Worm (Caenorhabditis elegans) whole organism, young adult: ENCODE data around the gene clc-6.

ENCODE experiments used
- B0019.2 ChIP-seq: fragments of 200-800 bp; sonication (Bioruptor generic); conservative IDR thresholded peaks from 2 replicates; pipeline ENCODE4 v1.3.6; 2022; ENCODE audit warnings: missing genetic modification reagents, missing genetic modification characterization, missing compliant biosample characterization
- F33H1.4 ChIP-seq: fragments of 200-800 bp; sonication (Bioruptor generic); IDR thresholded peaks from 2 replicates; pipeline ENCODE4 v1.3.6; 2022; ENCODE audit warnings: missing genetic modification reagents, missing genetic modification characterization, missing compliant biosample characterization
- F55B11.4 ChIP-seq: sonication (generic microtip); optimal IDR thresholded peaks from 2 replicates; lab custom pipeline; 2016; ENCODE audit warnings: missing compliant biosample characterization, missing genetic modification characterization, borderline replicate concordance; ENCODE audit not compliant: insufficient read depth
- T07F8.4 ChIP-seq: sonication (generic microtip); optimal IDR thresholded peaks from 2 replicates; lab custom pipeline; 2016; ENCODE audit warnings: mild to moderate bottlenecking, missing genetic modification characterization, moderate library complexity, missing compliant biosample characterization
- T26A5.8 ChIP-seq: sonication (generic microtip); optimal IDR thresholded peaks from 2 replicates; lab custom pipeline; 2016; ENCODE audit warnings: missing genetic modification characterization, missing compliant biosample characterization
- attf-3 ChIP-seq: fragments of 200-800 bp; sonication (Bioruptor generic); conservative IDR thresholded peaks from 2 replicates; pipeline ENCODE4 v1.3.6; 2022; ENCODE audit warnings: missing genetic modification reagents, missing genetic modification characterization, missing compliant biosample characterization
- cebp-1 ChIP-seq, 2 experiments: fragments of 200-800 bp in 1 of 2; sonication (Bioruptor generic) in 1 of 2; sonication (generic microtip) in 1 of 2; IDR thresholded peaks in 1 of 2; optimal IDR thresholded peaks in 1 of 2; 2 replicates each; pipeline versions ENCODE4 v1.3.6 to Lab custom; 2017 to 2022; ENCODE audit warnings: missing compliant biosample characterization in 2 of 2, missing genetic modification characterization in 2 of 2, mild to moderate bottlenecking in 1 of 2, missing genetic modification reagents in 1 of 2, moderate library complexity in 1 of 2
- cebp-2 ChIP-seq: fragments of 200-800 bp; sonication (Bioruptor generic); IDR thresholded peaks from 2 replicates; pipeline ENCODE4 v1.3.6; 2022; ENCODE audit warnings: missing genetic modification characterization, missing compliant biosample characterization
- ceh-79 ChIP-seq: sonication (generic microtip); optimal IDR thresholded peaks from 2 replicates; lab custom pipeline; 2017; ENCODE audit warnings: mild to moderate bottlenecking, missing genetic modification characterization, missing compliant biosample characterization
- dox-1 ChIP-seq: fragments of 200-800 bp; sonication (Bioruptor generic); IDR thresholded peaks from 2 replicates; pipeline ENCODE4 v1.3.6; 2022; ENCODE audit warnings: missing genetic modification reagents, missing genetic modification characterization, missing compliant biosample characterization
- ekl-4 ChIP-seq: fragments of 200-800 bp; sonication (Bioruptor generic); IDR thresholded peaks from 2 replicates; pipeline ENCODE4 v1.3.6; 2022; ENCODE audit warnings: missing genetic modification reagents, missing genetic modification characterization, missing compliant biosample characterization
- hmg-1.2 ChIP-seq: fragments of 200-800 bp; sonication (Bioruptor generic); IDR thresholded peaks from 2 replicates; pipeline ENCODE4 v1.3.6; 2022; ENCODE audit warnings: missing genetic modification reagents, missing genetic modification characterization, missing compliant biosample characterization
- lin-35 ChIP-seq, 3 experiments: fragments of 150-350 bp in 2 of 3; sonication (generic microtip) in 1 of 3; optimal IDR thresholded peaks; 2 replicates each; lab custom pipeline; 2014 to 2018; ENCODE audit warnings: missing biosample characterization in 3 of 3, missing genetic modification characterization in 3 of 3, missing genetic modification reagents in 3 of 3
- lsl-1 ChIP-seq: fragments of 200-800 bp; sonication (Bioruptor generic); optimal IDR thresholded peaks from 2 replicates; lab custom pipeline; 2018; ENCODE audit warnings: mild to moderate bottlenecking, missing genetic modification characterization, moderate library complexity, missing compliant biosample characterization
- madf-3 ChIP-seq: fragments of 200-800 bp; sonication (Bioruptor generic); IDR thresholded peaks from 2 replicates; pipeline ENCODE4 v1.3.6; 2022; ENCODE audit warnings: missing genetic modification reagents, missing genetic modification characterization, missing compliant biosample characterization
- madf-6 ChIP-seq: fragments of 200-800 bp; sonication (Bioruptor generic); IDR thresholded peaks from 2 replicates; pipeline ENCODE4 v1.3.6; 2022; ENCODE audit warnings: missing genetic modification reagents, missing genetic modification characterization, missing compliant biosample characterization
- mel-28 ChIP-seq: sonication (generic microtip); optimal IDR thresholded peaks from 2 replicates; lab custom pipeline; 2016; ENCODE audit warnings: borderline replicate concordance, mild to moderate bottlenecking, missing genetic modification characterization, missing compliant biosample characterization
- mes-4 ChIP-seq: sonication (generic microtip); optimal IDR thresholded peaks from 2 replicates; lab custom pipeline; 2016; ENCODE audit warnings: missing genotype, missing genetic modification characterization, missing compliant biosample characterization
- nfya-1 ChIP-seq: sonication (generic microtip); optimal IDR thresholded peaks from 2 replicates; lab custom pipeline; 2017; ENCODE audit warnings: antibody characterized with exemption, missing compliant biosample characterization, missing genetic modification characterization, borderline replicate concordance; ENCODE audit not compliant: insufficient read depth
- nfya-2 ChIP-seq: fragments of 200-800 bp; sonication (Bioruptor generic); IDR thresholded peaks from 2 replicates; pipeline ENCODE4 v1.3.6; 2022; ENCODE audit warnings: missing genetic modification reagents, missing genetic modification characterization, missing compliant biosample characterization
- nhr-27 ChIP-seq: fragments of 200-800 bp; sonication (Bioruptor generic); optimal IDR thresholded peaks from 2 replicates; lab custom pipeline; 2018; ENCODE audit warnings: mild to moderate bottlenecking, missing genetic modification characterization, moderate library complexity, missing compliant biosample characterization
- pbrm-1 ChIP-seq: fragments of 200-800 bp; sonication (Bioruptor generic); IDR thresholded peaks from 2 replicates; pipeline ENCODE4 v1.3.6; 2022; ENCODE audit warnings: missing genetic modification reagents, missing genetic modification characterization, missing compliant biosample characterization
- snpc-3.4 ChIP-seq: sonication (generic microtip); optimal IDR thresholded peaks from 2 replicates; lab custom pipeline; 2017; ENCODE audit warnings: missing genetic modification characterization, mild to moderate bottlenecking, missing compliant biosample characterization, antibody characterized with exemption, moderate library complexity, missing genotype, missing genetic modification reagents
- somi-1 ChIP-seq: fragments of 200-800 bp; sonication (Bioruptor generic); optimal IDR thresholded peaks from 2 replicates; lab custom pipeline; 2018; ENCODE audit warnings: mild to moderate bottlenecking, missing genetic modification characterization, missing compliant biosample characterization
- sptf-2 ChIP-seq: fragments of 200-800 bp; sonication (Bioruptor generic); optimal IDR thresholded peaks from 2 replicates; lab custom pipeline; 2018; ENCODE audit warnings: mild to moderate bottlenecking, missing genetic modification characterization, missing compliant biosample characterization
- tbp1 ChIP-seq: fragments of 200-800 bp; sonication (Bioruptor generic); optimal IDR thresholded peaks from 2 replicates; lab custom pipeline; 2018; ENCODE audit warnings: mild to moderate bottlenecking, missing genetic modification characterization, missing compliant biosample characterization
- tlf-1 ChIP-seq: fragments of 200-800 bp; sonication (Bioruptor generic); optimal IDR thresholded peaks from 2 replicates; lab custom pipeline; 2018; ENCODE audit warnings: mild to moderate bottlenecking, missing genetic modification characterization, missing compliant biosample characterization
- unc-130 ChIP-seq: sonication (generic microtip); optimal IDR thresholded peaks from 2 replicates; lab custom pipeline; 2016; ENCODE audit warnings: missing genetic modification reagents, missing genetic modification characterization, missing compliant biosample characterization
- zim-3 ChIP-seq: sonication (generic microtip); optimal IDR thresholded peaks from 2 replicates; lab custom pipeline; 2017; ENCODE audit warnings: mild to moderate bottlenecking, missing genetic modification characterization, moderate library complexity, missing compliant biosample characterization
- ztf-22 ChIP-seq: fragments of 200-800 bp; sonication (Bioruptor generic); optimal IDR thresholded peaks from 2 replicates; lab custom pipeline; 2018; ENCODE audit warnings: mild to moderate bottlenecking, missing genetic modification characterization, moderate library complexity, missing compliant biosample characterization
- ztf-3 ChIP-seq: fragments of 200-800 bp; sonication (Bioruptor generic); optimal IDR thresholded peaks from 2 replicates; lab custom pipeline; 2018; ENCODE audit warnings: mild to moderate bottlenecking, missing genetic modification characterization, missing compliant biosample characterization

clc-6 gene

DNA sequence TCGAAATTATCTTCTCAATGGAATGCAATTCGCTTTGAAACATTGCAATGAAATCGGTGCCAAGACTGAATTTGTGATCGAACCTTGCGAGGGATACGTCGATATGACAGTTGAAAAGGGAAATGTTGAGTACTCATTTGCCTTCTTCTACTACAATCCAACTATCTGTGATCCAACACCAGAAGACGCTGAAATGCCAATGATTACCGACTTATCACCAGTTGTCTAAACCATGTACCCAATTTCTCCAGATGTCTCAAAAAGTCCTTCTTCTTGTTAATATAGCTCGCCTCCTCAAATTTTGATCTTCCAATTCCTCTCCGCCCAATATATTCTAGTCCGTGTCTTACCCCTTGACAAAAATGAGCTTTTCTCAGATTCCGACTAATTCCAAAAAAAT is 20.1 kb upstream of the clc-6 start:
- TF ChIP-seq mes-4 (tag; lab: Kevin White, UChicago), result no peak
- no peak for TF ChIP-seq snpc-3.4
- TF ChIP-seq ztf-22, result no peak
- TF ChIP-seq hmg-1.2 (GFP tag; lab: Robert Waterston, UW), result no peak
- TF ChIP-seq T07F8.4 (tag; lab: Kevin White, UChicago), result no peak
- TF ChIP-seq attf-3 (GFP tag; lab: Robert Waterston, UW), result no peak
- TF ChIP-seq unc-130 (GFP tag; lab: Kevin White, UChicago), result no peak
- no peak for TF ChIP-seq T26A5.8 (tag; lab: Kevin White, UChicago)
- no peak for TF ChIP-seq nfya-1 (tag; lab: Kevin White, UChicago)
- TF ChIP-seq lsl-1 (GFP tag; lab: Kevin White, UChicago), result no peak
- TF ChIP-seq nfya-2 (GFP tag; lab: Robert Waterston, UW), result no peak
- no peak for TF ChIP-seq lin-35 (GFP tag; optimal IDR thresholded peaks at IDR 0.05; lab: Kevin White, UChicago)
- no peak for TF ChIP-seq tlf-1 (GFP tag; lab: Kevin White, UChicago)

DNA sequence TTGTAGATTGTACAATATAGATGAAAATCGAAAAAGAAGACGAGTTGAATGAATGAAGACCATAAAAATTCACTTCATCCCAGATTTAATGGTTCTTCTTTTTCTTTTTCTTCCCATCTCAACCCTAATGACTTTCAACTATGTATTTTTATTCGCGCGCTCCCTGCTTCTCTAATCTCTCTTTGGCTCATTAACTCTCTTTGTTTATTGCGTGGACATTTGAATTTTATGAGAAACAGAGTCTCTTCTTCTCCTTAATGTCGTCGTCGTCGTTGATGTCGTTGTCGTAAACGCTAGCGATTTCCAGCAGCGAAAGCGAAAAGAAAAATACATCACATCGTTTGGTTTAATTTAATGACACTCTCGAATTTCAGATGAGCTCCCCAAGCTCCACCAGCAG is 18.6 kb upstream of the clc-6 start:
- TF ChIP-seq nhr-27 (no peak), tbp1 (GFP tag; lab: Kevin White, UChicago) (no peak), cebp-2 (GFP tag; lab: Robert Waterston, UW) (no peak), F33H1.4 (no peak)

DNA sequence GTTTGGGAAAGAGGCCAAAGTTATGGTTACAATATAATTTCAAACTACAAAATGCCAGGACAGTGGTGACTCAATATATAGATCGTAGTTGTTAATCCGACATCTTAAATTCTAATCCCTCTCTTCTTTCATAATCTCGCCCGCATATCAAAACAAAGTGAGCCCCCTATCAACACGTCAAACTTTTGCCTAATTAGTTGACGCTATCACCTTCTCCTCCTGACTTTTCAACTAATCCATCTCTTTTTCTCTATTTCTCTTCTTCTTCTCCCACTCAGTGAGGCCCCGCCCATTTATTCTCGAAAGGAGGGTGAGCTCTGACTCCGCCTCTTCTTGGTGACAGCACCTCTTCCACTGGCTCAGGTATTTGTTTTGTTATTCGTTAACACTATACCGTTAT is 15.3 kb upstream of the clc-6 start:
- TF ChIP-seq hmg-1.2 (GFP tag; lab: Robert Waterston, UW) (0 out of 2 replicates have a peak, but pooled peaks have one; percentile 11), tbp1 (GFP tag; lab: Kevin White, UChicago) (no peak), zim-3 (no peak), nhr-27 (no peak), lsl-1 (GFP tag; lab: Kevin White, UChicago) (no peak)

DNA sequence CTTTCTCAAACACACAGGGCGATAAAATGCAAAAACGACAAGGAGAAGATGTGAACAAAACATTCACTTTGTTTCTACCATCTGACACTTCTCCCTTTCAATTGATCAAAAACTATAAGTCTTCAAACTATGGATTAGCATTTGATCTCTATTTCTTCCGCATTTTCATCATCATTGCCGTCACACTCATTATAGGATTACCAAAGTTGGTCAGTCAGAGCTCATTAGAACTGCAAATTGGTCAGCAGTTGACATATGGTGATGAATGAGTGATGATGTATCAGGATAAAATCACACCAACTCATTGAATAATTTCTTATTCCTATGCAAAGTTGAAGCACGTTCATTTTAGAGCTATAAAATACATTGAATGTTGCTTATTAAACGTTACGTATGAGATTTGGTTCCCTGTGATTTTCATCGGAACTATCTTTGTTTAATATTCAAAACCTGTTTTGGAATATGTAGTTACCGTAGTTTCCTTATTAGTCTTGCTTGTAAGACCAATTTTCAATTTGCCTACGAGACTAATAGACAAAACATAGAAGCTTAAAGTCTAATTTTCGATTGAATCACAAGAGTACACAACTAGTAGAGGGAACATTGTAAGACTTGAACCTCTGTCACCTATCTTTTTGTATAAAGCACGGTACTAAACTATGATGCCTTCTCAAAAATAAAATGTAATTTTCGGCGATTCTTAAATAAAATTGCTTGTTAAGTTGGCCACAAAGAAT is 13.6 kb upstream of the clc-6 start:
- TF ChIP-seq F55B11.4, result no peak
- TF ChIP-seq ekl-4 (GFP tag; lab: Robert Waterston, UW), result no peak
- TF ChIP-seq ztf-3 (GFP tag; lab: Kevin White, UChicago), result no peak
- no peak for TF ChIP-seq cebp-1 (GFP tag; IDR thresholded peaks at IDR 0.05; lab: Robert Waterston, UW)
- no peak for TF ChIP-seq cebp-1 (tag; optimal IDR thresholded peaks at IDR 0.05; lab: Kevin White, UChicago)
- no peak for TF ChIP-seq sptf-2 (GFP tag; lab: Kevin White, UChicago)
- TF ChIP-seq pbrm-1 (GFP tag; lab: Robert Waterston, UW), result no peak
- no peak for TF ChIP-seq ceh-79 (tag; lab: Kevin White, UChicago)
- no peak for TF ChIP-seq dox-1 (GFP tag; lab: Robert Waterston, UW)
- TF ChIP-seq mel-28 (tag; lab: Kevin White, UChicago), result no peak
- TF ChIP-seq madf-6 (GFP tag; lab: Robert Waterston, UW), result no peak
- TF ChIP-seq madf-3 (GFP tag; lab: Robert Waterston, UW), result no peak
- TF ChIP-seq B0019.2 (GFP tag; lab: Robert Waterston, UW), result no peak
- TF ChIP-seq somi-1, result no peak
